Fruit fly (Drosophila melanogaster): Measurements from ENCODE around the gene CG7139.

CG7139 gene

DNA sequence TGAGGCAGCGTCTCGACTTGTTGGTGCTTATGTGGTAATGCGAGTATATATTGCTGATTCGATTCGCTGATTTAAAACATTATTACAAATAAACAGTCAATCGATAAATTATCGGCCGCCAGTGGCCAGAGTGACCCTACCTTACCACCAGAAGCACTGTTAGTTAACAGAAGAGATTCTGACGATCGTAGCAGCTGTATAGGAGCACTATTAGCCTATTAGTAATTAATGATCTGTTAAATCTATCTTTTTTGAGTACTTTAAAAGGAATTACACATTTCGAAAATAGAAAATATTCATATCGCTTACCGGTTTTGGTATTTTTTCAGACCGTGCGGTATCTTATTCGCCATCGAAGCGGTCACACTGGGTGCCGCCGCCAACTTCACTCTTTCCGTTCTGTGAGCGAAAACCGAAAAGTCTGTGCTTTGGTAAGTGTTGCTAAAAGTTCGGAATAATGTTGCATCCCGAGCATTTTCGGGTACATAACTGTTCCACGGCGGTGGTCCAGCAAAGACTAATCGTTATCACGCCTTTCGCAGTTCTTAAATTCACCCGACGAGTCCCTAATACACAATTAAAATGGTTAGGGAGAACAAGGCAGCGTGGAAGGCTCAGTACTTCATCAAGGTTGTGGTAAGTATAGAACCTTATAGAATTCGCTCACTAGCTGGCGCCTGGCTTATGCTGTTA is 4.2 kb upstream of the CG7139 start, which contains the start of the genes CG7130 and RpLP0 (continued):
- TF ChIP-seq dsx (GFP tag; optimal IDR thresholded peaks at IDR 0.05; ENCODE audit: poor library complexity, severe bottlenecking) (peak; percentile 54), Hr39 (GFP tag; optimal IDR thresholded peaks at IDR 0.05) (peak; percentile 86), Sox15 (GFP tag; optimal IDR thresholded peaks at IDR 0.05) (peak; percentile 40), Ets21C (GFP tag; optimal IDR thresholded peaks at IDR 0.05) (peak; percentile 32), Blimp-1 (GFP tag; optimal IDR thresholded peaks at IDR 0.05) (peak; percentile 76), pdm3 (GFP tag; optimal IDR thresholded peaks at IDR 0.05) (peak; percentile 85), CG3032 (tag; optimal IDR thresholded peaks at IDR 0.05) (peak; percentile 72), CG31627 (GFP tag; optimal IDR thresholded peaks at IDR 0.05) (peak; percentile 85), CG6276 (GFP tag; optimal IDR thresholded peaks at IDR 0.05) (peak; percentile 44), CG7368 (GFP tag; optimal IDR thresholded peaks at IDR 0.05) (peak; percentile 84), net (GFP tag; optimal IDR thresholded peaks at IDR 0.05) (peak; percentile 88), fd85E (GFP tag; optimal IDR thresholded peaks at IDR 0.05) (peak; percentile 68), fkh (GFP tag; optimal IDR thresholded peaks at IDR 0.05) (peak; percentile 85), topi (GFP tag; optimal IDR thresholded peaks at IDR 0.05) (peak; percentile 89), CG11762 (GFP tag; optimal IDR thresholded peaks at IDR 0.05; ENCODE audit: insufficient read depth) (peak; percentile 71), CG15336 (GFP tag; IDR thresholded peaks at IDR 0.05) (peak; percentile 38; the same call in 1 of the 2 replicates), CG1621 (tag; optimal IDR thresholded peaks at IDR 0.05) (peak; percentile 78), CG6854 (GFP tag; optimal IDR thresholded peaks at IDR 0.05) (peak; percentile 94), Hr38 (GFP tag; optimal IDR thresholded peaks at IDR 0.05) (no peak), OdsH (GFP tag; optimal IDR thresholded peaks at IDR 0.05) (peak; percentile 85), Lpt (GFP tag; optimal IDR thresholded peaks at IDR 0.05) (peak; percentile 41), CG11294 (GFP tag; IDR thresholded peaks at IDR 0.05) (no peak)

- TF ChIP-seq Lpt (GFP tag; optimal IDR thresholded peaks at IDR 0.05) (no peak), Sox14 (GFP tag; optimal IDR thresholded peaks at IDR 0.05) (peak; percentile 14), dsx (GFP tag; optimal IDR thresholded peaks at IDR 0.05; ENCODE audit: poor library complexity, severe bottlenecking) (peak; percentile 44), CG6854 (GFP tag; optimal IDR thresholded peaks at IDR 0.05) (no peak), Sox15 (GFP tag; optimal IDR thresholded peaks at IDR 0.05) (no peak), esn (GFP tag; optimal IDR thresholded peaks at IDR 0.05) (peak; percentile 19), achi (GFP tag; optimal IDR thresholded peaks at IDR 0.05) (peak; percentile 58), CG3919 (GFP tag; optimal IDR thresholded peaks at IDR 0.05) (peak; percentile 30), salr (GFP tag; optimal IDR thresholded peaks at IDR 0.05) (no peak), svp (GFP tag) (peak; percentile 62), CG32006 (GFP tag; optimal IDR thresholded peaks at IDR 0.05) (no peak), Eip78C (GFP tag) (peak; percentile 63), Hr39 (GFP tag; optimal IDR thresholded peaks at IDR 0.05) (peak; percentile 32)
Observed at dm6 chr3L:22074347-22074971, 2.8 kb upstream of the CG7139 start, which contains the start of gene CG7133. Gene CG7133 (minus strand): TSS chr3L:22074523.

DNA sequence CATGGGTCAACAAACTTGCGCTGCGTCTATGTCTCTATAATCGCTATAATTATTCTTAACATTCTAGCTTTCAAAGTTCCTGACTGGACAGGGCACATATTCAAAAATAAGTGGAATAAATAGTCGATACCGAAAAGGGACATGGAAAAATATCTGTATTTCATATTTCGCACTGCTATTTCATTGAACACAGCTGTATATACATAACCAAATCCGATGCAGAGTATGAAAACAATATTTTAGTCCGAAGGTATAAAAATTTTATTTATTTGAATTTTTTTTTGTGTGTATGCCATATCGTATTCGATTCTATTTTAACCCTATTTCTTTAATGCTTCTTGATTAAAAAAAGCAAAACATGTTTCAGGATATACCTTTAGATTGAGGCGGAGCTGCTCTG is 1.2 kb upstream of the CG7139 start:
- no peak for TF ChIP-seq CG10631 (GFP tag; optimal IDR thresholded peaks at IDR 0.05)
- TF ChIP-seq Sox102F (GFP tag; optimal IDR thresholded peaks at IDR 0.05), result no peak
- no peak for TF ChIP-seq CG6163 (GFP tag; IDR thresholded peaks at IDR 0.05)
- TF ChIP-seq pdm3 (GFP tag; optimal IDR thresholded peaks at IDR 0.05), result peak; percentile 3
- peak; percentile 13 for TF ChIP-seq cyc (GFP tag; optimal IDR thresholded peaks at IDR 0.05)
- no peak for TF ChIP-seq CG1621 (tag; optimal IDR thresholded peaks at IDR 0.05)
- no peak for TF ChIP-seq Hr38 (GFP tag; optimal IDR thresholded peaks at IDR 0.05)
- TF ChIP-seq CG10669 (GFP tag; optimal IDR thresholded peaks at IDR 0.05), result no peak
- TF ChIP-seq svp (GFP tag), result peak; percentile 49
- peak; percentile 34 for TF ChIP-seq Hr4 (GFP tag; optimal IDR thresholded peaks at IDR 0.05)
- TF ChIP-seq CG3032 (tag; optimal IDR thresholded peaks at IDR 0.05), result no peak
- peak; percentile 32 for TF ChIP-seq CG32006 (GFP tag; optimal IDR thresholded peaks at IDR 0.05)
- peak; percentile 35 for TF ChIP-seq CG31627 (GFP tag; optimal IDR thresholded peaks at IDR 0.05)
- no peak for TF ChIP-seq CG3919 (GFP tag; optimal IDR thresholded peaks at IDR 0.05)
- peak; percentile 7 for TF ChIP-seq CG8319 (GFP tag; optimal IDR thresholded peaks at IDR 0.05)
- TF ChIP-seq achi (GFP tag; optimal IDR thresholded peaks at IDR 0.05), result peak; percentile 17
- no peak for TF ChIP-seq CG34406 (GFP tag; optimal IDR thresholded peaks at IDR 0.05)
- no peak for TF ChIP-seq CG6854 (GFP tag; optimal IDR thresholded peaks at IDR 0.05)
- no peak for TF ChIP-seq fkh (GFP tag; optimal IDR thresholded peaks at IDR 0.05)
- TF ChIP-seq OdsH (GFP tag; optimal IDR thresholded peaks at IDR 0.05), result no peak
- peak; percentile 36 for TF ChIP-seq Hr39 (GFP tag; optimal IDR thresholded peaks at IDR 0.05)
- TF ChIP-seq Eip78C (GFP tag), result peak; percentile 74
- peak; percentile 35 for TF ChIP-seq Met (GFP tag; optimal IDR thresholded peaks at IDR 0.05)
- no peak for TF ChIP-seq CG6808 (GFP tag; optimal IDR thresholded peaks at IDR 0.05)
- TF ChIP-seq CG6276 (GFP tag; optimal IDR thresholded peaks at IDR 0.05), result no peak
- no peak for TF ChIP-seq esn (GFP tag; optimal IDR thresholded peaks at IDR 0.05)
- TF ChIP-seq Smox (GFP tag; optimal IDR thresholded peaks at IDR 0.05), result peak; percentile 1

Measured in whole organism, prepupa.